Fruit fly (Drosophila melanogaster) whole organism, embryonic: ENCODE results near the gene CG31817.

Experiments
- Atf3 ChIP-seq: fragments of 200-800 bp; sonication (Bioruptor generic); optimal IDR thresholded peaks from 3 replicates; lab custom pipeline; 2016; ENCODE audit warnings: missing biosample characterization, missing genetic modification characterization
- CG10147 ChIP-seq: fragments of 200-800 bp; sonication (Bioruptor generic); optimal IDR thresholded peaks from 2 replicates; lab custom pipeline; 2019; ENCODE audit warnings: missing biosample characterization, mild to moderate bottlenecking, missing genetic modification characterization, moderate library complexity
- CG11085 ChIP-seq: fragments of 200-800 bp; sonication (Bioruptor generic); IDR thresholded peaks from 2 replicates; pipeline ENCODE4 v1.3.6; 2022; ENCODE audit warnings: missing biosample characterization, missing genetic modification characterization
- CG15011 ChIP-seq: fragments of 200-800 bp; sonication (Bioruptor generic); optimal IDR thresholded peaks from 3 replicates; lab custom pipeline; 2018; ENCODE audit warnings: missing biosample characterization, mild to moderate bottlenecking, missing genetic modification characterization
- CG16779 ChIP-seq: fragments of 200-800 bp; sonication (Bioruptor generic); IDR thresholded peaks from 2 replicates; pipeline ENCODE4 v1.3.6; 2022; ENCODE audit warnings: missing biosample characterization, missing genetic modification characterization
- CG16813 ChIP-seq: fragments of 200-800 bp; sonication (Bioruptor generic); IDR thresholded peaks from 3 replicates; pipeline ENCODE4 v1.3.6; 2022; ENCODE audit warnings: missing biosample characterization, missing genetic modification characterization; ENCODE audit not compliant: partially characterized antibody
- CG17802 ChIP-seq: fragments of 200-800 bp; sonication (Bioruptor generic); optimal IDR thresholded peaks from 2 replicates; lab custom pipeline; 2018; ENCODE audit warnings: missing biosample characterization, mild to moderate bottlenecking, missing genetic modification characterization, moderate library complexity
- CG17912 ChIP-seq: fragments of 200-800 bp; sonication (Bioruptor generic); optimal IDR thresholded peaks from 2 replicates; lab custom pipeline; 2018; ENCODE audit warnings: missing biosample characterization, mild to moderate bottlenecking, missing genetic modification characterization
- CG2116 ChIP-seq: fragments of 200-800 bp; sonication (Bioruptor generic); optimal IDR thresholded peaks from 3 replicates; lab custom pipeline; 2018; ENCODE audit warnings: missing biosample characterization, mild to moderate bottlenecking, missing genetic modification characterization
- CG32767 ChIP-seq: fragments of 200-800 bp; sonication (Bioruptor generic); IDR thresholded peaks from 2 replicates; pipeline ENCODE4 v1.3.6; 2022; ENCODE audit warnings: missing biosample characterization, missing genetic modification characterization
- CG32772 ChIP-seq: fragments of 200-800 bp; sonication (Bioruptor generic); IDR thresholded peaks from 2 replicates; pipeline ENCODE4 v1.3.6; 2022; ENCODE audit warnings: missing biosample characterization, missing genetic modification characterization
- CG3726 ChIP-seq: fragments of 200-800 bp; sonication (Bioruptor generic); IDR thresholded peaks from 3 replicates; pipeline ENCODE4, ENCODE4 v1.3.6; 2022; ENCODE audit warnings: missing biosample characterization, missing genetic modification characterization
- CG43689 ChIP-seq: fragments of 200-800 bp; sonication (Bioruptor generic); IDR thresholded peaks from 2 replicates; pipeline ENCODE4 v1.3.6; 2022; ENCODE audit warnings: missing biosample characterization, missing genetic modification characterization
- CG4707 ChIP-seq: fragments of 200-800 bp; sonication (Bioruptor generic); optimal IDR thresholded peaks from 2 replicates; lab custom pipeline; 2018; ENCODE audit warnings: missing biosample characterization, mild to moderate bottlenecking, missing genetic modification characterization, moderate library complexity
- CG6175 ChIP-seq: fragments of 200-800 bp; sonication (Bioruptor generic); IDR thresholded peaks from 3 replicates; pipeline ENCODE4 v1.3.6; 2022; ENCODE audit warnings: missing biosample characterization, missing genetic modification characterization
- CG6254 ChIP-seq: fragments of 200-800 bp; sonication (Bioruptor generic); optimal IDR thresholded peaks from 3 replicates; lab custom pipeline; 2017; ENCODE audit warnings: mild to moderate bottlenecking, missing biosample characterization, missing genetic modification reagents, missing genetic modification characterization
- CG6272 ChIP-seq: fragments of 200-800 bp; sonication (Bioruptor generic); IDR thresholded peaks from 2 replicates; pipeline ENCODE4 v1.3.6; 2022; ENCODE audit warnings: missing biosample characterization, missing genetic modification characterization
- CG6654 ChIP-seq: fragments of 200-800 bp; sonication (Bioruptor generic); optimal IDR thresholded peaks from 2 replicates; lab custom pipeline; 2017; ENCODE audit warnings: missing biosample characterization, mild to moderate bottlenecking, missing genetic modification characterization
- CG6689 ChIP-seq: fragments of 200-800 bp; sonication (Bioruptor generic); IDR thresholded peaks from 2 replicates; pipeline ENCODE4 v1.3.6; 2022; ENCODE audit warnings: missing biosample characterization, missing genetic modification characterization
- CG6765 ChIP-seq: fragments of 200-800 bp; sonication (Bioruptor generic); optimal IDR thresholded peaks from 3 replicates; lab custom pipeline; 2017; ENCODE audit warnings: missing biosample characterization, mild to moderate bottlenecking, missing genetic modification characterization
- CG7372 ChIP-seq: fragments of 200-800 bp; sonication (Bioruptor generic); IDR thresholded peaks from 2 replicates; pipeline ENCODE4 v1.3.6; 2022; ENCODE audit warnings: missing biosample characterization, missing genetic modification characterization
- CG7987 ChIP-seq: fragments of 200-800 bp; sonication (Bioruptor generic); optimal IDR thresholded peaks from 2 replicates; lab custom pipeline; 2018; ENCODE audit warnings: missing biosample characterization, mild to moderate bottlenecking, missing genetic modification characterization, moderate library complexity
- CG8765 ChIP-seq: fragments of 200-800 bp; sonication (Bioruptor generic); IDR thresholded peaks from 2 replicates; pipeline ENCODE4 v1.3.6; 2022; ENCODE audit warnings: missing biosample characterization, missing genetic modification characterization
- Fer1 ChIP-seq: fragments of 200-800 bp; sonication (Bioruptor generic); optimal IDR thresholded peaks from 2 replicates; lab custom pipeline; 2017; ENCODE audit warnings: missing biosample characterization, mild to moderate bottlenecking, missing genetic modification characterization
- HmgZ ChIP-seq: fragments of 200-800 bp; sonication (Bioruptor generic); optimal IDR thresholded peaks from 2 replicates; lab custom pipeline; 2018; ENCODE audit warnings: missing biosample characterization, mild to moderate bottlenecking, missing genetic modification characterization
- Hsf ChIP-seq: fragments of 200-800 bp; sonication (Bioruptor generic); optimal IDR thresholded peaks from 3 replicates; lab custom pipeline; 2016; ENCODE audit warnings: missing biosample characterization, missing genetic modification characterization
- Lim3 ChIP-seq: fragments of 200-800 bp; sonication (Bioruptor generic); IDR thresholded peaks from 2 replicates; pipeline ENCODE4 v1.3.6; 2022; ENCODE audit warnings: missing biosample characterization, missing genetic modification characterization
- MBD-R2 ChIP-seq: fragments of 200-800 bp; sonication (Bioruptor generic); IDR thresholded peaks from 2 replicates; pipeline ENCODE4 v1.3.6; 2022; ENCODE audit warnings: missing biosample characterization, missing genetic modification characterization
- Med ChIP-seq: fragments of 200-800 bp; sonication (Bioruptor generic); peaks from one replicate; lab custom pipeline; 2016; ENCODE audit warnings: missing biosample characterization, missing genetic modification characterization, mild to moderate bottlenecking, inconsistent platforms, moderate library complexity
- Ssrp ChIP-seq: fragments of 200-800 bp; sonication (Bioruptor generic); optimal IDR thresholded peaks from 2 replicates; lab custom pipeline; 2018; ENCODE audit warnings: missing biosample characterization, mild to moderate bottlenecking, missing genetic modification characterization, moderate library complexity
- Tbp ChIP-seq: fragments of >200 bp; optimal IDR thresholded peaks from 2 replicates; lab custom pipeline; 2018; ENCODE audit warnings: missing biosample characterization, missing genetic modification characterization
- Usf ChIP-seq: fragments of 200-800 bp; sonication (Bioruptor generic); optimal IDR thresholded peaks from 2 replicates; lab custom pipeline; 2017; ENCODE audit warnings: missing genotype, missing biosample characterization, missing genetic modification characterization
- abd-A ChIP-seq: fragments of 200-800 bp; sonication (Bioruptor generic); optimal IDR thresholded peaks from 3 replicates; lab custom pipeline; 2019; ENCODE audit warnings: missing biosample characterization, mild to moderate bottlenecking, missing genetic modification characterization, moderate library complexity
- al ChIP-seq: fragments of 200-800 bp; sonication (Bioruptor generic); IDR thresholded peaks from 2 replicates; pipeline ENCODE4 v1.3.6; 2022; ENCODE audit warnings: missing biosample characterization, missing genetic modification characterization
- dysf ChIP-seq: fragments of 200-800 bp; sonication (Bioruptor generic); IDR thresholded peaks from 3 replicates; pipeline ENCODE4 v1.3.6; 2022; ENCODE audit warnings: missing biosample characterization, missing genetic modification characterization
- hbn ChIP-seq: fragments of 200-800 bp; sonication (Bioruptor generic); IDR thresholded peaks from 2 replicates; pipeline ENCODE4 v1.3.6; 2022; ENCODE audit warnings: missing biosample characterization, missing genetic modification characterization; ENCODE audit not compliant: partially characterized antibody
- ind ChIP-seq: fragments of 200-800 bp; sonication (Bioruptor generic); optimal IDR thresholded peaks from 3 replicates; lab custom pipeline; 2016; ENCODE audit warnings: missing biosample characterization, missing genetic modification characterization
- kay ChIP-seq: fragments of 200-800 bp; sonication (Bioruptor generic); optimal IDR thresholded peaks from 2 replicates; lab custom pipeline; 2016; ENCODE audit warnings: missing biosample characterization, missing genetic modification characterization
- lmd ChIP-seq: fragments of 200-800 bp; sonication (Bioruptor generic); IDR thresholded peaks from 2 replicates; pipeline ENCODE4 v1.3.6; 2022; ENCODE audit warnings: missing biosample characterization, missing genetic modification characterization
- luna ChIP-seq: fragments of 200-800 bp; sonication (Bioruptor generic); optimal IDR thresholded peaks from 2 replicates; lab custom pipeline; 2016; ENCODE audit warnings: missing biosample characterization, missing genetic modification characterization
- pan ChIP-seq, 4 experiments: fragments of >200 bp in 3 of 4; fragments of 200-800 bp in 1 of 4; sonication (Bioruptor generic) in 1 of 4; optimal IDR thresholded peaks in 3 of 4; IDR thresholded peaks in 1 of 4; 2 replicates each; pipeline versions ENCODE4 v1.3.6 to Lab custom; 2017 to 2022; ENCODE audit warnings: missing biosample characterization in 2 of 4, missing genetic modification characterization in 2 of 4, mixed read lengths in 1 of 4
- prd ChIP-seq, 3 experiments: fragments of >200 bp in 2 of 3; fragments of 200-800 bp in 1 of 3; sonication (Bioruptor generic) in 1 of 3; optimal IDR thresholded peaks in 2 of 3; IDR thresholded peaks in 1 of 3; 2 replicates in 2 of 3; 3 replicates in 1 of 3; pipeline versions ENCODE4 v1.3.6 to Lab custom; 2017 to 2022; ENCODE audit warnings: missing biosample characterization in 1 of 3, missing genetic modification characterization in 1 of 3
- ro ChIP-seq: fragments of 200-800 bp; sonication (Bioruptor generic); IDR thresholded peaks from 2 replicates; pipeline ENCODE4 v1.3.6; 2022; ENCODE audit warnings: missing biosample characterization, missing genetic modification characterization
- row ChIP-seq: fragments of 200-800 bp; sonication (Bioruptor generic); IDR thresholded peaks from 3 replicates; pipeline ENCODE4 v1.3.6; 2022; ENCODE audit warnings: missing biosample characterization, missing genetic modification characterization
- salm ChIP-seq: fragments of 200-800 bp; sonication (Bioruptor generic); optimal IDR thresholded peaks from 2 replicates; lab custom pipeline; 2018; ENCODE audit warnings: missing biosample characterization, mild to moderate bottlenecking, missing genetic modification characterization
- schlank ChIP-seq: fragments of 200-800 bp; sonication (Bioruptor generic); optimal IDR thresholded peaks from 2 replicates; lab custom pipeline; 2018; ENCODE audit warnings: missing biosample characterization, mild to moderate bottlenecking, missing genetic modification characterization
- sr ChIP-seq: fragments of 200-800 bp; sonication (Bioruptor generic); IDR thresholded peaks from 3 replicates; pipeline ENCODE4 v1.3.6; 2022; ENCODE audit warnings: missing biosample characterization, missing genetic modification characterization
- ttk ChIP-seq: fragments of 200-800 bp; sonication (Bioruptor generic); IDR thresholded peaks from 2 replicates; pipeline ENCODE4 v2.1.2; 2022; ENCODE audit warnings: missing biosample characterization, missing genetic modification characterization
- tup ChIP-seq: fragments of 200-800 bp; sonication (Bioruptor generic); optimal IDR thresholded peaks from 2 replicates; lab custom pipeline; 2016; ENCODE audit warnings: missing biosample characterization, mild to moderate bottlenecking, missing genetic modification characterization, moderate library complexity

CG31817 gene

DNA sequence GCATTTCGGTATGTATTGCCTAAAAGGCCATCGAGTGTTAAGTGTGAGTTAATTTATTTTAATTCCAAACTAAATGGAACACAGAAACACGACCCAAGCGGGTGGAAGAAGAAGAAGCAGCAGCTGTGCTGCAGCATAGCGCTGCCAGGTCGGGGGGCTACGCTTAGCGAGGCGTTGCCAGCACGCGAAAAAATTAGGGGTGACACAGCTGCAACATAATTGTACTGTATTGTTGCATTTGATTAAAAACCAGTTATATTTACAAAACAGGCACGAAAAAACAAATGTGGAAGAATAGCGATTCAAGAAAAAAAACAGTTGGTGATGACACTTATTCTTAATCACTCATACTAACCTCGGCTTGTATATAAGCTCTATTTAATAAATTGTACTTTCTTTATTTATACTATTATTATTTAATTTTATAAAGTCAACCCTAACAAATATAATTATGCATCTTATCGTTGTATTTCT, 12.5 kb upstream of the CG31817 start (continued):
- no peak for TF ChIP-seq Med (GFP tag; lab: Kevin White, UChicago)
- TF ChIP-seq CG16779 (GFP tag; lab: Robert Waterston, UW), result peak; percentile 64; the same call in 1 of the 2 replicates
- TF ChIP-seq sr (GFP tag; lab: Robert Waterston, UW), result no peak
- peak; percentile 68 for TF ChIP-seq CG32772 (GFP tag; lab: Robert Waterston, UW)
- peak; percentile 75 for TF ChIP-seq ind (GFP tag; lab: Kevin White, UChicago)
- TF ChIP-seq CG6175 (GFP tag; lab: Robert Waterston, UW), result peak; percentile 75
- TF ChIP-seq CG6254 (GFP tag; lab: Kevin White, UChicago), result peak; percentile 15
- no peak for TF ChIP-seq CG4707 (GFP tag; lab: Kevin White, UChicago)
- TF ChIP-seq Ssrp (tag; lab: Kevin White, UChicago), result peak; percentile 77
- TF ChIP-seq CG17912, result peak; percentile 43
- peak; percentile 3 for TF ChIP-seq CG6765
- peak; percentile 71; the same call in 1 of the 2 replicates for TF ChIP-seq CG6272 (GFP tag; lab: Robert Waterston, UW)
- TF ChIP-seq Usf (GFP tag; lab: Kevin White, UChicago), result peak; percentile 30
- peak; percentile 79 for TF ChIP-seq CG6689
- TF ChIP-seq CG11085 (GFP tag; lab: Robert Waterston, UW), result peak; percentile 70
- TF ChIP-seq Hsf (GFP tag; lab: Kevin White, UChicago), result peak; percentile 54
- no peak for TF ChIP-seq tup (GFP tag; lab: Kevin White, UChicago)
- peak; percentile 47; the same call in 1 of the 2 replicates for TF ChIP-seq CG7372 (GFP tag; lab: Robert Waterston, UW)
- TF ChIP-seq CG15011 (GFP tag; lab: Kevin White, UChicago), result peak; percentile 47
- peak; percentile 73 for TF ChIP-seq lmd (GFP tag; lab: Robert Waterston, UW)
- peak; percentile 15 for TF ChIP-seq CG6654 (GFP tag; lab: Kevin White, UChicago)
- peak; percentile 39 for TF ChIP-seq hbn (GFP tag; lab: Robert Waterston, UW)
- TF ChIP-seq CG3726 (GFP tag; lab: Robert Waterston, UW), result peak; percentile 65; the same call in 2 of the 3 replicates
- no peak for TF ChIP-seq Tbp
- TF ChIP-seq Lim3, result peak; percentile 62; the same call in 1 of the 2 replicates
- TF ChIP-seq kay (GFP tag; lab: Kevin White, UChicago), result no peak
- peak; percentile 7 for TF ChIP-seq Atf3 (GFP tag; lab: Kevin White, UChicago)
- TF ChIP-seq abd-A, result no peak
- peak; percentile 47; the same call in 1 of the 2 replicates for TF ChIP-seq CG43689 (GFP tag; lab: Robert Waterston, UW)
- peak; percentile 10 for TF ChIP-seq salm (tag; lab: Kevin White, UChicago)
- TF ChIP-seq CG16813 (GFP tag; lab: Robert Waterston, UW), result peak; percentile 41; the same call in 2 of the 3 replicates
- 0 out of 2 replicates have a peak, but pooled peaks have one; percentile 50 for TF ChIP-seq CG8765 (GFP tag; lab: Robert Waterston, UW)
- TF ChIP-seq ttk, result peak; percentile 38; the same call in 1 of the 2 replicates
- no peak for TF ChIP-seq CG7987 (GFP tag; lab: Kevin White, UChicago)
- peak; percentile 65 for TF ChIP-seq Fer1 (GFP tag; lab: Kevin White, UChicago)
- TF ChIP-seq al (GFP tag; lab: Robert Waterston, UW), result peak; percentile 64; the same call in 1 of the 2 replicates
- TF ChIP-seq CG17802 (tag; lab: Kevin White, UChicago), result peak; percentile 35
- peak; percentile 50 for TF ChIP-seq ro (GFP tag; lab: Robert Waterston, UW)
- TF ChIP-seq CG10147 (GFP tag; lab: Kevin White, UChicago), result no peak
- TF ChIP-seq HmgZ, result peak; percentile 73
- peak; percentile 73 for TF ChIP-seq dysf (GFP tag; lab: Robert Waterston, UW)
- no peak for TF ChIP-seq prd (optimal IDR thresholded peaks at IDR 0.05; lab: Kevin White, UChicago)
- TF ChIP-seq prd (GFP tag; IDR thresholded peaks at IDR 0.05; lab: Robert Waterston, UW), result peak; percentile 81
- TF ChIP-seq MBD-R2 (GFP tag; lab: Robert Waterston, UW), result peak; percentile 77
- no peak for TF ChIP-seq luna (GFP tag; lab: Kevin White, UChicago)
- TF ChIP-seq pan (optimal IDR thresholded peaks at IDR 0.05; lab: Kevin White, UChicago), result no peak
- TF ChIP-seq pan (GFP tag; optimal IDR thresholded peaks at IDR 0.05 in 1 of 2, IDR thresholded peaks at IDR 0.05 in 1 of 2), result peak in 1 of 2 experiments; percentile 82
- TF ChIP-seq row (GFP tag; lab: Robert Waterston, UW), result peak; percentile 88
- peak; percentile 26 for TF ChIP-seq schlank (tag; lab: Kevin White, UChicago)
- TF ChIP-seq CG32767 (GFP tag; lab: Robert Waterston, UW), result no peak
- peak; percentile 70 for TF ChIP-seq CG2116 (GFP tag; lab: Kevin White, UChicago)
